Worm (Caenorhabditis elegans) whole organism, late embryonic: ENCODE measurements around the gene mrps-22.

Experiments used
- K02D7.2 ChIP-seq: sonication (generic microtip); optimal IDR thresholded peaks from 2 replicates; lab custom pipeline; 2017; ENCODE audit warnings: mild to moderate bottlenecking, missing genetic modification characterization, missing compliant biosample characterization
- odd-2 ChIP-seq: sonication (generic microtip); optimal IDR thresholded peaks from 2 replicates; lab custom pipeline; 2017; ENCODE audit warnings: antibody characterized with exemption, mild to moderate bottlenecking, missing genetic modification characterization, missing compliant biosample characterization
- pag-3 ChIP-seq: sonication (generic microtip); optimal IDR thresholded peaks from 2 replicates; lab custom pipeline; 2016; ENCODE audit warnings: missing compliant biosample characterization, missing genetic modification characterization, borderline replicate concordance
- pqm-1 ChIP-seq: sonication (generic microtip); optimal IDR thresholded peaks from 2 replicates; lab custom pipeline; 2016; ENCODE audit warnings: missing genetic modification characterization, missing compliant biosample characterization
- syd-9 ChIP-seq: sonication (generic microtip); optimal IDR thresholded peaks from 2 replicates; lab custom pipeline; 2016; ENCODE audit warnings: mild to moderate bottlenecking, missing genetic modification characterization, moderate library complexity, missing compliant biosample characterization
- tbx-2 ChIP-seq: sonication (generic microtip); optimal IDR thresholded peaks from 2 replicates; lab custom pipeline; 2016; ENCODE audit warnings: missing genetic modification characterization, missing compliant biosample characterization

- TF ChIP-seq K02D7.2 (tag; lab: Kevin White, UChicago) (no peak), odd-2 (no peak), tbx-2 (no peak), pag-3 (no peak), pqm-1 (tag; lab: Kevin White, UChicago) (no peak), syd-9 (tag; lab: Kevin White, UChicago) (no peak)
Measured at ce11 chrII:10602184-10602583, 19.8 kb downstream of the mrps-22 start, which contains the start of gene srv-2.
